Worm (Caenorhabditis elegans) whole organism, late embryonic: ENCODE data around the gene acs-7.

Experiments used
- K09A11.1 ChIP-seq: sonication (generic microtip); optimal IDR thresholded peaks from 2 replicates; lab custom pipeline; 2017; ENCODE audit warnings: antibody characterized with exemption, mild to moderate bottlenecking, missing genetic modification characterization, missing compliant biosample characterization; ENCODE audit not compliant: insufficient read depth
- Y22D7AL.16 ChIP-seq: sonication (generic microtip); optimal IDR thresholded peaks from 2 replicates; lab custom pipeline; 2016; ENCODE audit warnings: missing genetic modification characterization, missing compliant biosample characterization
- che-1 ChIP-seq: sonication (generic microtip); optimal IDR thresholded peaks from 2 replicates; lab custom pipeline; 2016; ENCODE audit warnings: mild to moderate bottlenecking, missing genetic modification characterization, missing compliant biosample characterization
- dmd-4 ChIP-seq: sonication (generic microtip); optimal IDR thresholded peaks from 2 replicates; lab custom pipeline; 2016; ENCODE audit warnings: borderline replicate concordance, missing genetic modification characterization, missing compliant biosample characterization
- dve-1 ChIP-seq: sonication (generic microtip); optimal IDR thresholded peaks from 2 replicates; lab custom pipeline; 2017; ENCODE audit warnings: antibody characterized with exemption, mild to moderate bottlenecking, missing genetic modification characterization, missing compliant biosample characterization
- fkh-10 ChIP-seq: fragments of 150-350 bp; optimal IDR thresholded peaks from 2 replicates; lab custom pipeline; 2014; ENCODE audit warnings: missing biosample characterization, missing genetic modification reagents, missing genetic modification characterization
- madf-2 ChIP-seq: sonication (generic microtip); optimal IDR thresholded peaks from 2 replicates; lab custom pipeline; 2017; ENCODE audit warnings: missing genetic modification characterization, missing compliant biosample characterization
- nfya-1 ChIP-seq: sonication (generic microtip); optimal IDR thresholded peaks from 2 replicates; lab custom pipeline; 2017; ENCODE audit warnings: missing genetic modification characterization, mild to moderate bottlenecking, missing compliant biosample characterization, antibody characterized with exemption, moderate library complexity
- nhr-11 ChIP-seq: fragments of 150-350 bp; optimal IDR thresholded peaks from 2 replicates; lab custom pipeline; 2014; ENCODE audit warnings: missing biosample characterization, missing genetic modification characterization
- pha-4 ChIP-seq: fragments of 150-350 bp; optimal IDR thresholded peaks from 2 replicates; lab custom pipeline; 2018; ENCODE audit warnings: missing biosample characterization, missing genetic modification reagents, missing genetic modification characterization
- tbx-2 ChIP-seq: sonication (generic microtip); optimal IDR thresholded peaks from 2 replicates; lab custom pipeline; 2016; ENCODE audit warnings: missing genetic modification characterization, missing compliant biosample characterization
- unc-86 ChIP-seq: sonication (generic microtip); optimal IDR thresholded peaks from 2 replicates; lab custom pipeline; 2016; ENCODE audit warnings: missing genetic modification characterization, missing compliant biosample characterization

DNA sequence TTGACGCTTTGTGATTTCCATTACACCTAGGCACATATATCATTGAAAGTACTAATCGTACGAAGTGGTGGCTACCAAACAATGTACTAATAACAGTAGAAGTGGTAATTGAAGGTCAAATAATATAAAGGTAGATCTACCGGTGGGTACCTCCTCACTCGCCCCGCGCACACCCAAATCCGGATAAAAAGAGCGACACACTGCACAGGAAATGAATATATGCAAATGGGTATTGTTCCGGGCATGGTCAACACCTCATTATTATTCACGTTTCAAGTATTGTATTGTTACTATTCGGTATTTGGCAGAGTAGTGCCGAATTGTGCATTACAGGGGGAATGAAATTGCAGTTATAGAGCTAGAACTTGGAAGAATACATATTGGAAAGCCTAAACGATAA lies 25.6 kb upstream of the acs-7 start:
- TF ChIP-seq dmd-4 (tag; lab: Kevin White, UChicago) (no peak), madf-2 (tag; lab: Kevin White, UChicago) (no peak), fkh-10 (GFP tag; lab: Kevin White, UChicago) (no peak), nhr-11 (tag; lab: Kevin White, UChicago) (no peak), K09A11.1 (tag; lab: Kevin White, UChicago) (no peak), nfya-1 (tag; lab: Kevin White, UChicago) (no peak), pha-4 (tag; lab: Kevin White, UChicago) (no peak), tbx-2 (tag; lab: Kevin White, UChicago) (no peak), Y22D7AL.16 (tag; lab: Kevin White, UChicago) (no peak), unc-86 (no peak), dve-1 (tag; lab: Kevin White, UChicago) (no peak), che-1 (tag; lab: Kevin White, UChicago) (no peak)
